Fruit fly (Drosophila melanogaster) whole organism, prepupa: ENCODE measurements around the gene CG33090.
A peak's percentile ranks its signal among the peaks of the same experiment; 100 is the strongest.

Experiments
- Blimp-1 ChIP-seq: fragments of 200-800 bp; sonication (Bioruptor generic); optimal IDR thresholded peaks from 3 replicates; lab custom pipeline; 2017; ENCODE audit warnings: missing biosample characterization, missing genetic modification characterization, mild to moderate bottlenecking, moderate library complexity, missing genetic modification reagents
- CG10631 ChIP-seq: fragments of 200-800 bp; sonication (Bioruptor generic); optimal IDR thresholded peaks from 2 replicates; lab custom pipeline; 2016; ENCODE audit warnings: missing biosample characterization, missing genetic modification characterization
- CG11294 ChIP-seq: fragments of 200-800 bp; sonication (Bioruptor generic); IDR thresholded peaks from 2 replicates; pipeline ENCODE4 v1.3.6; 2022; ENCODE audit warnings: missing biosample characterization, missing genetic modification characterization
- CG11762 ChIP-seq: fragments of 200-800 bp; sonication (Bioruptor generic); optimal IDR thresholded peaks from 3 replicates; lab custom pipeline; 2016; ENCODE audit warnings: missing biosample characterization, missing genetic modification characterization; ENCODE audit not compliant: insufficient read depth
- CG15336 ChIP-seq: fragments of 200-800 bp; sonication (Bioruptor generic); IDR thresholded peaks from 2 replicates; pipeline ENCODE4 v1.3.6; 2022; ENCODE audit warnings: missing biosample characterization, missing genetic modification characterization
- CG16779 ChIP-seq: fragments of 200-800 bp; sonication (Bioruptor generic); optimal IDR thresholded peaks from 3 replicates; lab custom pipeline; 2017; ENCODE audit warnings: missing biosample characterization, mild to moderate bottlenecking, missing genetic modification characterization
- CG31627 ChIP-seq: fragments of 200-800 bp; sonication (Bioruptor generic); optimal IDR thresholded peaks from 3 replicates; lab custom pipeline; 2016; ENCODE audit warnings: missing biosample characterization, missing genetic modification characterization
- CG34406 ChIP-seq: fragments of 200-800 bp; sonication (Bioruptor generic); optimal IDR thresholded peaks from 3 replicates; lab custom pipeline; 2016; ENCODE audit warnings: missing biosample characterization, missing genetic modification characterization
- CG3919 ChIP-seq: fragments of 200-800 bp; sonication (Bioruptor generic); optimal IDR thresholded peaks from 3 replicates; lab custom pipeline; 2016; ENCODE audit warnings: missing biosample characterization, missing genetic modification characterization
- CG4318 ChIP-seq: fragments of 200-800 bp; sonication (Bioruptor generic); optimal IDR thresholded peaks from 3 replicates; lab custom pipeline; 2017; ENCODE audit warnings: missing biosample characterization, mild to moderate bottlenecking, missing genetic modification characterization
- CG6276 ChIP-seq: fragments of 200-800 bp; sonication (Bioruptor generic); optimal IDR thresholded peaks from 2 replicates; lab custom pipeline; 2017; ENCODE audit warnings: missing biosample characterization, mild to moderate bottlenecking, missing genetic modification characterization
- CG6792 ChIP-seq: fragments of 200-800 bp; sonication (Bioruptor generic); optimal IDR thresholded peaks from 3 replicates; lab custom pipeline; 2016; ENCODE audit warnings: missing biosample characterization, missing genetic modification characterization
- CG6854 ChIP-seq: fragments of 200-800 bp; sonication (Bioruptor generic); optimal IDR thresholded peaks from 2 replicates; lab custom pipeline; 2017; ENCODE audit warnings: missing biosample characterization, mild to moderate bottlenecking, missing genetic modification characterization
- CG7368 ChIP-seq: fragments of 200-800 bp; sonication (Bioruptor generic); optimal IDR thresholded peaks from 3 replicates; lab custom pipeline; 2016; ENCODE audit warnings: missing biosample characterization, missing genetic modification characterization
- CG8119 ChIP-seq: fragments of 200-800 bp; sonication (Bioruptor generic); IDR thresholded peaks from 3 replicates; pipeline ENCODE4 v1.3.6; 2022; ENCODE audit warnings: missing biosample characterization, missing genetic modification characterization
- CG8319 ChIP-seq: fragments of 200-800 bp; sonication (Bioruptor generic); optimal IDR thresholded peaks from 3 replicates; lab custom pipeline; 2016; ENCODE audit warnings: missing biosample characterization, missing genetic modification characterization
- CG9139 ChIP-seq: fragments of 200-800 bp; sonication (Bioruptor generic); optimal IDR thresholded peaks from 3 replicates; lab custom pipeline; 2017; ENCODE audit warnings: missing biosample characterization, mild to moderate bottlenecking, missing genetic modification characterization
- Eip75B ChIP-seq: fragments of 200-800 bp; sonication (Bioruptor generic); optimal IDR thresholded peaks from 3 replicates; lab custom pipeline; 2016; ENCODE audit warnings: missing biosample characterization, missing genetic modification characterization
- Eip93F ChIP-seq: fragments of 200-800 bp; sonication (Bioruptor generic); optimal IDR thresholded peaks from 2 replicates; lab custom pipeline; 2016; ENCODE audit warnings: missing biosample characterization, mild to moderate bottlenecking, missing genetic modification characterization
- Ets21C ChIP-seq: fragments of 200-800 bp; sonication (Bioruptor generic); optimal IDR thresholded peaks from 3 replicates; lab custom pipeline; 2016; ENCODE audit warnings: missing biosample characterization, missing genetic modification characterization
- Ets96B ChIP-seq: fragments of 200-800 bp; optimal IDR thresholded peaks from 2 replicates; lab custom pipeline; 2019; ENCODE audit warnings: missing biosample characterization, mild to moderate bottlenecking, missing genetic modification characterization, moderate library complexity
- Gug ChIP-seq: fragments of 200-800 bp; sonication (Bioruptor generic); IDR thresholded peaks from 2 replicates; pipeline ENCODE4 v1.3.6; 2022; ENCODE audit warnings: missing biosample characterization, missing genetic modification characterization
- Lpt ChIP-seq: fragments of 200-800 bp; sonication (Bioruptor generic); optimal IDR thresholded peaks from 3 replicates; lab custom pipeline; 2016; ENCODE audit warnings: missing biosample characterization, missing genetic modification characterization
- OdsH ChIP-seq: fragments of 200-800 bp; sonication (Bioruptor generic); optimal IDR thresholded peaks from 3 replicates; lab custom pipeline; 2016; ENCODE audit warnings: missing biosample characterization, missing genetic modification characterization
- Sox102F ChIP-seq: fragments of 200-800 bp; sonication (Bioruptor generic); optimal IDR thresholded peaks from 2 replicates; lab custom pipeline; 2016; ENCODE audit warnings: missing biosample characterization, mild to moderate bottlenecking, missing genetic modification characterization
- Sox15 ChIP-seq: fragments of 200-800 bp; sonication (Bioruptor generic); optimal IDR thresholded peaks from 3 replicates; lab custom pipeline; 2016; ENCODE audit warnings: missing biosample characterization, missing genetic modification characterization
- achi ChIP-seq: fragments of 200-800 bp; sonication (Bioruptor generic); optimal IDR thresholded peaks from 3 replicates; lab custom pipeline; 2016; ENCODE audit warnings: missing biosample characterization, missing genetic modification characterization
- acj6 ChIP-seq: fragments of 200-800 bp; sonication (Bioruptor generic); optimal IDR thresholded peaks from 3 replicates; lab custom pipeline; 2016; ENCODE audit warnings: missing biosample characterization, missing genetic modification characterization
- cyc ChIP-seq: fragments of 200-800 bp; sonication (Bioruptor generic); optimal IDR thresholded peaks from 3 replicates; lab custom pipeline; 2016; ENCODE audit warnings: missing biosample characterization, missing genetic modification characterization
- dac ChIP-seq: fragments of 200-800 bp; sonication (Bioruptor generic); optimal IDR thresholded peaks from 2 replicates; lab custom pipeline; 2017; ENCODE audit warnings: missing biosample characterization, mild to moderate bottlenecking, missing genetic modification characterization
- dsx ChIP-seq: fragments of 200-800 bp; optimal IDR thresholded peaks from 3 replicates; lab custom pipeline; 2019; ENCODE audit warnings: missing biosample characterization, mild to moderate bottlenecking, missing genetic modification characterization, moderate library complexity; ENCODE audit not compliant: poor library complexity, severe bottlenecking
- esn ChIP-seq: fragments of 200-800 bp; sonication (Bioruptor generic); optimal IDR thresholded peaks from 2 replicates; lab custom pipeline; 2016; ENCODE audit warnings: missing biosample characterization, mild to moderate bottlenecking, missing genetic modification characterization, moderate library complexity
- fd59A ChIP-seq: fragments of 200-800 bp; sonication (Bioruptor generic); optimal IDR thresholded peaks from 2 replicates; lab custom pipeline; 2017; ENCODE audit warnings: missing biosample characterization, mild to moderate bottlenecking, missing genetic modification characterization, missing genetic modification reagents
- fd85E ChIP-seq: fragments of 200-800 bp; sonication (Bioruptor generic); optimal IDR thresholded peaks from 3 replicates; lab custom pipeline; 2016; ENCODE audit warnings: missing biosample characterization, missing genetic modification characterization
- fkh ChIP-seq: fragments of 200-800 bp; sonication (Bioruptor generic); optimal IDR thresholded peaks from 3 replicates; lab custom pipeline; 2017; ENCODE audit warnings: missing biosample characterization, mild to moderate bottlenecking, missing genetic modification characterization, moderate library complexity
- net ChIP-seq: fragments of 200-800 bp; sonication (Bioruptor generic); optimal IDR thresholded peaks from 3 replicates; lab custom pipeline; 2016; ENCODE audit warnings: missing biosample characterization, missing genetic modification characterization
- salr ChIP-seq, 2 experiments: fragments of 200-800 bp; sonication (Bioruptor generic); optimal IDR thresholded peaks; 3 replicates each; lab custom pipeline; 2016 to 2018; ENCODE audit warnings: missing biosample characterization in 2 of 2, missing genetic modification characterization in 2 of 2, mild to moderate bottlenecking in 1 of 2
- spab ChIP-seq: fragments of 200-800 bp; sonication (Bioruptor generic); optimal IDR thresholded peaks from 2 replicates; lab custom pipeline; 2017; ENCODE audit warnings: missing biosample characterization, mild to moderate bottlenecking, missing genetic modification characterization, missing genetic modification reagents
- vri ChIP-seq: fragments of 200-800 bp; sonication (Bioruptor generic); optimal IDR thresholded peaks from 3 replicates; lab custom pipeline; 2016; ENCODE audit warnings: missing biosample characterization, mild to moderate bottlenecking, missing genetic modification characterization

The CG33090 gene

dm6 chr2L:14308232-14308631, 25.7 kb upstream of the CG33090 start:
- TF ChIP-seq CG10631 (GFP tag; lab: Kevin White, UChicago) = no peak
- TF ChIP-seq Lpt (GFP tag; lab: Kevin White, UChicago) = no peak
- TF ChIP-seq CG6276 (GFP tag; lab: Kevin White, UChicago) = no peak
- TF ChIP-seq fkh = peak; percentile 20
- TF ChIP-seq OdsH (GFP tag; lab: Kevin White, UChicago) = no peak
- no peak for TF ChIP-seq salr (GFP tag; optimal IDR thresholded peaks at IDR 0.05; lab: Kevin White, UChicago)
- no peak for TF ChIP-seq dsx
- no peak for TF ChIP-seq CG31627 (GFP tag; lab: Kevin White, UChicago)
- no peak for TF ChIP-seq CG15336 (GFP tag; lab: Robert Waterston, UW)
- TF ChIP-seq CG3919 (GFP tag; lab: Kevin White, UChicago) = peak; percentile 5
- TF ChIP-seq Sox15 = no peak
- TF ChIP-seq CG34406 (GFP tag; lab: Kevin White, UChicago) = no peak
- no peak for TF ChIP-seq net (GFP tag; lab: Kevin White, UChicago)
- no peak for TF ChIP-seq CG7368 (GFP tag; lab: Kevin White, UChicago)
- TF ChIP-seq CG4318 (GFP tag; lab: Kevin White, UChicago) = no peak
- no peak for TF ChIP-seq cyc (GFP tag; lab: Kevin White, UChicago)
- no peak for TF ChIP-seq Blimp-1 (GFP tag; lab: Kevin White, UChicago)

dm6 chr2L:14308661-14309060, 25.3 kb upstream of the CG33090 start:
- TF ChIP-seq salr (GFP tag; optimal IDR thresholded peaks at IDR 0.05; lab: Kevin White, UChicago) (no peak), Gug (GFP tag; lab: Robert Waterston, UW) (no peak), CG7368 (GFP tag; lab: Kevin White, UChicago) (no peak), spab (GFP tag; lab: Kevin White, UChicago) (no peak), CG16779 (tag; lab: Kevin White, UChicago) (no peak), CG11294 (GFP tag; lab: Robert Waterston, UW) (no peak), vri (GFP tag; lab: Kevin White, UChicago) (no peak), Ets21C (no peak), achi (GFP tag; lab: Kevin White, UChicago) (no peak), Sox102F (no peak), net (GFP tag; lab: Kevin White, UChicago) (no peak), dac (GFP tag; lab: Kevin White, UChicago) (no peak), acj6 (GFP tag; lab: Kevin White, UChicago) (no peak), CG34406 (GFP tag; lab: Kevin White, UChicago) (no peak), Eip93F (GFP tag; lab: Kevin White, UChicago) (no peak), Sox15 (no peak), CG4318 (GFP tag; lab: Kevin White, UChicago) (no peak), CG6792 (GFP tag; lab: Kevin White, UChicago) (no peak), cyc (GFP tag; lab: Kevin White, UChicago) (no peak), Ets96B (no peak)

dm6 chr2L:14316704-14317103, 17.3 kb upstream of the CG33090 start:
- TF ChIP-seq fd59A (no peak), CG8319 (GFP tag; lab: Kevin White, UChicago) (no peak), CG11762 (GFP tag; lab: Kevin White, UChicago) (no peak), CG10631 (GFP tag; lab: Kevin White, UChicago) (no peak), fd85E (GFP tag; lab: Kevin White, UChicago) (no peak), Eip75B (GFP tag; lab: Kevin White, UChicago) (no peak), CG6792 (GFP tag; lab: Kevin White, UChicago) (no peak), CG9139 (GFP tag; lab: Kevin White, UChicago) (no peak), CG6854 (GFP tag; lab: Kevin White, UChicago) (no peak), Lpt (GFP tag; lab: Kevin White, UChicago) (no peak), acj6 (GFP tag; lab: Kevin White, UChicago) (no peak), dsx (no peak), CG8119 (GFP tag; lab: Robert Waterston, UW) (no peak), CG4318 (GFP tag; lab: Kevin White, UChicago) (no peak), esn (no peak)
